Worm (Caenorhabditis elegans) whole organism, early embryonic: ENCODE data around the gene M03D4.3.

Experiments
- ama-1 ChIP-seq: fragments of 150-350 bp; optimal IDR thresholded peaks from 2 replicates; lab custom pipeline; 2014
- ets-7 ChIP-seq: sonication (generic microtip); optimal IDR thresholded peaks from 2 replicates; lab custom pipeline; 2016; ENCODE audit warnings: missing genotype, missing genetic modification characterization, missing compliant biosample characterization

DNA sequence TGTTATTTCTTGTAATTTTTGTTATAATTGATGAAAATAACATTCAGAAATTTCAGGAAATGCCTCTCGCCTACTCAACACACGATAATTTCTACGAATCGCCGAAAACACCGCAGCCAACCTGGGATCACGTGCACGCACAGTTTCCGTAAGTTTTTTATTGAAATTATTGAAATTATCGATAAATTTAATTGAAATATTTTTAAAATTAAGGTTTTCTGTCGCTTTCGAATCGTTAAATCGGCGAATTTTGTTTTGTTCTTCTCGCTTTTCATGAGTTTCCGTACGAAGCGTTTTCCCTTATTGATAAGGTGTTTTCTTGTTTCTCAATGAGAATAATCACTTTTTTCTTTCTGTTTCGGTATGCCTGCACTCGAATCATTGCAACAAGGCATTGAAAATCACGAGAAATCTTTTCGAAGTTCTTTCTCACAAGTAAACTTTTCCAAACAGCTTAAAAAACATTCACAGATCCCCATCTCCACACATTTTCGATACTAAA is 16.8 kb downstream of the M03D4.3 start, which contains the start of gene lag-1:
- TF ChIP-seq ama-1 (lab: Kevin White, UChicago), result no peak
- TF ChIP-seq ets-7, result no peak
